Worm (Caenorhabditis elegans): Measurements from ENCODE around the gene gars-1.
A peak's percentile ranks its signal among the peaks of the same experiment; 100 is the strongest.

Gene gars-1

ce11 chrIII:5160803-5161202, 2.6 kb downstream of the gars-1 start:
- TF ChIP-seq nhr-23 (tag; optimal IDR thresholded peaks at IDR 0.05) (no peak), nhr-25 (tag; optimal IDR thresholded peaks at IDR 0.05) (no peak), nhr-10 (tag; optimal IDR thresholded peaks at IDR 0.05) (no peak), ztf-11 (tag; optimal IDR thresholded peaks at IDR 0.05) (no peak), aly-2 (tag; optimal IDR thresholded peaks at IDR 0.05) (no peak), unc-39 (tag; optimal IDR thresholded peaks at IDR 0.05) (no peak), ZK546.5 (tag; optimal IDR thresholded peaks at IDR 0.05) (no peak), blmp-1 (tag; optimal IDR thresholded peaks at IDR 0.05; ENCODE audit: insufficient read depth) (no peak), fos-1 (tag; optimal IDR thresholded peaks at IDR 0.05) (no peak), unc-62 (GFP tag; optimal IDR thresholded peaks at IDR 0.05) (no peak)

DNA sequence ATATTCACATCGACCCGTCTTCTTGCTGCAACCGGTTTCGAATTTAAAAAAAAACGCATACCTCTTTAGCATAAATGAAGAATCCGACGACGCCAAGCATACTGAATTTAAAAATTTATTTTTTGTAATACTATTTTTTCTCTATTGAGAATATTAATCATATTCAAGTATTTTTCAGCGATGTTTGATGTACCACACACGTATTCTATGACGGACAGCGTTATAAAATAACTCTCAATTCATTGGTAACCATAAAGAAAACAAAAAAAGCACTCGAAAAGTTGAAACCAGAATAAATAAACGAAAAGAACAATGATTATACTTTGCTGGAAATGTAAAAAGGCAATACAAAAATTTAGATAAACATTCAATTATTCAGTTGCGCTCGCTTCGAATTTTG, 3.9 kb downstream of the gars-1 start, which contains the start of gene T10F2.5:
Gene T10F2.5, minus strand, starts transcription at position 101 of the 400 bp plus-strand sequence.
- TF ChIP-seq gmeb-1 (tag; optimal IDR thresholded peaks at IDR 0.05) (no peak), R02D3.7 (tag; optimal IDR thresholded peaks at IDR 0.05) (no peak), aly-2 (tag; optimal IDR thresholded peaks at IDR 0.05) (no peak), fos-1 (tag; optimal IDR thresholded peaks at IDR 0.05) (no peak), elt-3 (tag; optimal IDR thresholded peaks at IDR 0.05) (no peak), lin-11 (tag; optimal IDR thresholded peaks at IDR 0.05) (no peak), nhr-129 (tag; optimal IDR thresholded peaks at IDR 0.05) (no peak), unc-39 (tag; optimal IDR thresholded peaks at IDR 0.05) (no peak), nhr-21 (tag; optimal IDR thresholded peaks at IDR 0.05) (no peak)

ce11 chrIII:5158674-5159073, 4.8 kb downstream of the gars-1 start, which contains the start of gene oxy-4:
TSS of gene oxy-4 (minus strand) at chrIII:5158774.
- TF ChIP-seq mab-5 (tag; optimal IDR thresholded peaks at IDR 0.05) (no peak), nhr-12 (tag; optimal IDR thresholded peaks at IDR 0.05) (no peak), lin-13 (GFP tag; optimal IDR thresholded peaks at IDR 0.05) (no peak), mdl-1 (tag; optimal IDR thresholded peaks at IDR 0.05) (no peak), ceh-16 (tag; optimal IDR thresholded peaks at IDR 0.05) (no peak), zag-1 (tag; optimal IDR thresholded peaks at IDR 0.05) (no peak), egl-27 (tag; optimal IDR thresholded peaks at IDR 0.05) (no peak), nhr-77 (tag; optimal IDR thresholded peaks at IDR 0.05) (no peak), gmeb-1 (tag; optimal IDR thresholded peaks at IDR 0.05) (no peak), skn-1 (tag; optimal IDR thresholded peaks at IDR 0.05) (no peak), blmp-1 (tag; optimal IDR thresholded peaks at IDR 0.05; ENCODE audit: insufficient read depth) (no peak), nhr-129 (tag; optimal IDR thresholded peaks at IDR 0.05) (no peak), nhr-21 (tag; optimal IDR thresholded peaks at IDR 0.05) (no peak), snpc-4 (tag; optimal IDR thresholded peaks at IDR 0.05) (no peak), ztf-4 (tag; optimal IDR thresholded peaks at IDR 0.05) (no peak)

DNA sequence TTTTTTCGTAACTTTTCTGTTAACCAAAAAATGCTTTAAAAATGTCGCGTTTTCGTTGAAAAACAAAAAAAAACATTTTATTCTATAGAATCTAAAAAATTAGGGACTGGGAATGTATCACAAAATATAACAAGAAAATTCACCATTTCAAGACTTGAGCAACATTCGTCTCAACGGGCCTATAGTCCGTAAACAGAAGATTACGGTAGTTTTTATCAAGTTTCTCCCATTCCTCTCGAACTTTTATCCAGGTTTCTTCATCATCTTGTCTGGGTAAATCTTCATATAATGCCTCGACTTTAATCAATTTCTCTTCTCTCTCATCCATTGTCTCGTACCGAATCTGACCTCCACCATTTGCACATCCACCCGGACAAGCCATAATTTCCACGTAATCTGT, 8.0 kb downstream of the gars-1 start:
- no peak for TF ChIP-seq Y55F3AM.14 (GFP tag; optimal IDR thresholded peaks at IDR 0.05)
- no peak for TF ChIP-seq gmeb-1 (tag; optimal IDR thresholded peaks at IDR 0.05)
- no peak for TF ChIP-seq nhr-10 (tag; optimal IDR thresholded peaks at IDR 0.05)
- no peak for TF ChIP-seq crh-2 (tag; optimal IDR thresholded peaks at IDR 0.05)
- TF ChIP-seq nhr-11 (tag; optimal IDR thresholded peaks at IDR 0.05): no peak
- no peak for TF ChIP-seq blmp-1 (tag; optimal IDR thresholded peaks at IDR 0.05; ENCODE audit: insufficient read depth)
- TF ChIP-seq peb-1 (tag; optimal IDR thresholded peaks at IDR 0.05): no peak
- TF ChIP-seq dmd-4 (tag; optimal IDR thresholded peaks at IDR 0.05): no peak
- no peak for TF ChIP-seq nhr-21 (tag; optimal IDR thresholded peaks at IDR 0.05)
- no peak for TF ChIP-seq unc-39 (tag; optimal IDR thresholded peaks at IDR 0.05)
- no peak for TF ChIP-seq lin-39 (tag; optimal IDR thresholded peaks at IDR 0.05)
- TF ChIP-seq mbf-1 (tag; optimal IDR thresholded peaks at IDR 0.05): no peak
- TF ChIP-seq ama-1 (optimal IDR thresholded peaks at IDR 0.05): no peak

- TF ChIP-seq crh-2 (tag; optimal IDR thresholded peaks at IDR 0.05): peak; percentile 21
- no peak for TF ChIP-seq blmp-1 (tag; optimal IDR thresholded peaks at IDR 0.05; ENCODE audit: insufficient read depth)
- no peak for TF ChIP-seq nhr-77 (tag; optimal IDR thresholded peaks at IDR 0.05)
- TF ChIP-seq ztf-4 (tag; optimal IDR thresholded peaks at IDR 0.05): no peak
- TF ChIP-seq sem-4 (tag; optimal IDR thresholded peaks at IDR 0.05): no peak
- TF ChIP-seq lin-11 (tag; optimal IDR thresholded peaks at IDR 0.05): no peak
- no peak for TF ChIP-seq lin-13 (GFP tag; optimal IDR thresholded peaks at IDR 0.05)
- TF ChIP-seq R02D3.7 (tag; optimal IDR thresholded peaks at IDR 0.05): no peak
- no peak for TF ChIP-seq nhr-237 (tag; optimal IDR thresholded peaks at IDR 0.05)
- TF ChIP-seq lin-39 (tag; optimal IDR thresholded peaks at IDR 0.05): no peak
- no peak for TF ChIP-seq Y55F3AM.14 (GFP tag; optimal IDR thresholded peaks at IDR 0.05)
- TF ChIP-seq nhr-11 (tag; optimal IDR thresholded peaks at IDR 0.05): no peak
- no peak for TF ChIP-seq ztf-1 (GFP tag; conservative IDR thresholded peaks at IDR 0.05)
- TF ChIP-seq elt-1 (tag; optimal IDR thresholded peaks at IDR 0.05): no peak
- no peak for TF ChIP-seq gmeb-1 (tag; optimal IDR thresholded peaks at IDR 0.05)
- TF ChIP-seq nhr-21 (tag; optimal IDR thresholded peaks at IDR 0.05): no peak
- TF ChIP-seq unc-62 (GFP tag; optimal IDR thresholded peaks at IDR 0.05): no peak
- peak; percentile 64 for TF ChIP-seq C34F6.9 (tag; optimal IDR thresholded peaks at IDR 0.05)
- no peak for TF ChIP-seq fos-1 (tag; optimal IDR thresholded peaks at IDR 0.05)
- TF ChIP-seq egl-27 (tag; optimal IDR thresholded peaks at IDR 0.05): no peak
- peak in 1 of 2 experiments; percentile 54 for TF ChIP-seq lsy-2 (tag; optimal IDR thresholded peaks at IDR 0.05)
- no peak for TF ChIP-seq zag-1 (tag; optimal IDR thresholded peaks at IDR 0.05)
- no peak for TF ChIP-seq ceh-82 (tag; optimal IDR thresholded peaks at IDR 0.05)
- no peak for TF ChIP-seq ama-1 (optimal IDR thresholded peaks at IDR 0.05)
- no peak for TF ChIP-seq sma-9 (GFP tag; optimal IDR thresholded peaks at IDR 0.05)
- TF ChIP-seq sma-9 (tag; optimal IDR thresholded peaks at IDR 0.05): no peak
- TF ChIP-seq peb-1 (tag; optimal IDR thresholded peaks at IDR 0.05): no peak
These were observed 10.3 kb downstream of the gars-1 start, which contains the start of the genes rbm-42 and grwd-1 for ce11 chrIII:5153137-5153536. TSS of gene rbm-42 (minus strand) at chrIII:5153229. TSS of gene grwd-1 (plus strand) at chrIII:5153464.

All from whole organism, L2 larva.